Worm (Caenorhabditis elegans) whole organism, L4 larva: ENCODE measurements around the gene egl-3.

Experiments
- ZK337.2 ChIP-seq: fragments of 200-800 bp; sonication (Bioruptor generic); IDR thresholded peaks from 2 replicates; pipeline ENCODE4 v1.3.6; 2022; ENCODE audit warnings: missing genetic modification reagents, missing genetic modification characterization, missing compliant biosample characterization
- aha-1 ChIP-seq: fragments of 150-350 bp; peaks from one replicate; lab custom pipeline; 2014; ENCODE audit warnings: missing biosample characterization, missing genetic modification characterization
- aly-2 ChIP-seq: sonication (generic microtip); optimal IDR thresholded peaks from 2 replicates; lab custom pipeline; 2018; ENCODE audit warnings: missing biosample characterization, missing genetic modification characterization
- arid-1 ChIP-seq: fragments of 200-800 bp; sonication (Bioruptor generic); conservative IDR thresholded peaks from 2 replicates; pipeline ENCODE4 v1.3.6; 2022; ENCODE audit warnings: missing genetic modification reagents, missing genetic modification characterization, missing compliant biosample characterization
- ceh-20 ChIP-seq: fragments of 200-800 bp; sonication (Bioruptor generic); IDR thresholded peaks from 2 replicates; pipeline ENCODE4 v1.3.6; 2022; ENCODE audit warnings: missing genetic modification reagents, missing genetic modification characterization, missing compliant biosample characterization
- ceh-28 ChIP-seq: fragments of 150-350 bp; optimal IDR thresholded peaks from 2 replicates; lab custom pipeline; 2014; ENCODE audit warnings: missing biosample characterization, missing genetic modification reagents, missing genetic modification characterization
- ceh-62 ChIP-seq: sonication (generic microtip); optimal IDR thresholded peaks from 2 replicates; lab custom pipeline; 2017; ENCODE audit warnings: missing biosample characterization, missing genetic modification characterization
- ceh-82 ChIP-seq: sonication (generic microtip); optimal IDR thresholded peaks from 2 replicates; lab custom pipeline; 2017; ENCODE audit warnings: missing biosample characterization, missing genetic modification characterization
- cey-2 ChIP-seq: sonication (generic microtip); optimal IDR thresholded peaks from 3 replicates; lab custom pipeline; 2017; ENCODE audit warnings: missing genetic modification characterization, mild to moderate bottlenecking, missing compliant biosample characterization, antibody characterized with exemption, borderline replicate concordance; ENCODE audit not compliant: insufficient read depth
- daf-16 ChIP-seq, 3 experiments: sonication (generic microtip); optimal IDR thresholded peaks; 2 replicates each; lab custom pipeline; 2016 to 2017; ENCODE audit warnings: missing genetic modification characterization in 3 of 3, missing genetic modification reagents in 3 of 3, mild to moderate bottlenecking in 2 of 3, missing compliant biosample characterization in 2 of 3, missing biosample characterization in 1 of 3, moderate library complexity in 1 of 3
- daf-19 ChIP-seq: fragments of 200-800 bp; sonication (Bioruptor generic); conservative IDR thresholded peaks from 2 replicates; pipeline ENCODE4 v1.3.6; 2022; ENCODE audit warnings: missing genetic modification characterization, missing compliant biosample characterization
- dmd-8 ChIP-seq: fragments of 200-800 bp; sonication (Bioruptor generic); IDR thresholded peaks from 2 replicates; pipeline ENCODE4 v1.3.6; 2022; ENCODE audit warnings: missing genetic modification characterization, missing compliant biosample characterization
- dpl-1 ChIP-seq: fragments of 150-350 bp; optimal IDR thresholded peaks from 2 replicates; lab custom pipeline; 2014; ENCODE audit warnings: missing biosample characterization, missing genetic modification reagents, missing genetic modification characterization
- duxl-1 ChIP-seq: sonication (generic microtip); optimal IDR thresholded peaks from 2 replicates; lab custom pipeline; 2016; ENCODE audit warnings: mild to moderate bottlenecking, missing genetic modification characterization, moderate library complexity, missing compliant biosample characterization; ENCODE audit not compliant: poor library complexity
- dve-1 ChIP-seq: sonication (generic microtip); optimal IDR thresholded peaks from 2 replicates; lab custom pipeline; 2017; ENCODE audit warnings: antibody characterized with exemption, mild to moderate bottlenecking, missing genetic modification characterization, missing compliant biosample characterization; ENCODE audit not compliant: insufficient read depth
- fos-1 ChIP-seq: fragments of 150-350 bp; optimal IDR thresholded peaks from 2 replicates; lab custom pipeline; 2014; ENCODE audit warnings: missing biosample characterization, missing genetic modification characterization
- hlh-11 ChIP-seq: fragments of 200-800 bp; sonication (Bioruptor generic); optimal IDR thresholded peaks from 2 replicates; lab custom pipeline; 2018; ENCODE audit warnings: mild to moderate bottlenecking, missing genetic modification characterization, missing compliant biosample characterization
- lim-7 ChIP-seq: fragments of 200-800 bp; sonication (Bioruptor generic); IDR thresholded peaks from 2 replicates; pipeline ENCODE4 v1.3.6; 2022; ENCODE audit warnings: missing genetic modification characterization, missing compliant biosample characterization
- lin-29 ChIP-seq: fragments of 200-800 bp; sonication (Bioruptor generic); IDR thresholded peaks from 2 replicates; pipeline ENCODE4 v1.3.6; 2022; ENCODE audit warnings: missing genetic modification reagents, missing genetic modification characterization, missing compliant biosample characterization
- lin-38 ChIP-seq: fragments of 200-800 bp; sonication (Bioruptor generic); IDR thresholded peaks from 2 replicates; pipeline ENCODE4 v1.3.6; 2022; ENCODE audit warnings: missing genetic modification reagents, missing genetic modification characterization, missing compliant biosample characterization
- lin-39 ChIP-seq: fragments of 150-350 bp; optimal IDR thresholded peaks from 2 replicates; lab custom pipeline; 2014; ENCODE audit warnings: missing biosample characterization, missing genetic modification reagents, missing genetic modification characterization
- madf-9 ChIP-seq: fragments of 200-800 bp; sonication (Bioruptor generic); conservative IDR thresholded peaks from 2 replicates; pipeline ENCODE4 v1.3.6; 2022; ENCODE audit warnings: missing genetic modification reagents, missing genetic modification characterization, missing compliant biosample characterization
- mxl-2 ChIP-seq: fragments of 200-800 bp; sonication (Bioruptor generic); conservative IDR thresholded peaks from 2 replicates; pipeline ENCODE4 v1.3.6; 2022; ENCODE audit warnings: missing genetic modification reagents, missing genetic modification characterization, missing compliant biosample characterization
- nhr-10 ChIP-seq: fragments of 150-350 bp; optimal IDR thresholded peaks from 2 replicates; lab custom pipeline; 2014; ENCODE audit warnings: missing biosample characterization, missing genetic modification characterization
- nhr-25 ChIP-seq: sonication (generic microtip); optimal IDR thresholded peaks from 2 replicates; lab custom pipeline; 2017; ENCODE audit warnings: missing genetic modification characterization, mild to moderate bottlenecking, missing compliant biosample characterization, antibody characterized with exemption, moderate library complexity, borderline replicate concordance; ENCODE audit not compliant: insufficient read depth
- nhr-42 ChIP-seq: fragments of 200-800 bp; sonication (Bioruptor generic); IDR thresholded peaks from 2 replicates; pipeline ENCODE4 v1.3.6; 2022; ENCODE audit warnings: missing genetic modification characterization, missing compliant biosample characterization
- nhr-6 ChIP-seq: fragments of 150-350 bp; optimal IDR thresholded peaks from 2 replicates; lab custom pipeline; 2014; ENCODE audit warnings: missing biosample characterization, missing genetic modification characterization
- php-3 ChIP-seq: fragments of 200-800 bp; sonication (Bioruptor generic); IDR thresholded peaks from 2 replicates; pipeline ENCODE4 v1.3.6; 2022; ENCODE audit warnings: missing genetic modification reagents, missing genetic modification characterization, missing compliant biosample characterization
- set-16 ChIP-seq: fragments of 200-800 bp; sonication (Bioruptor generic); IDR thresholded peaks from 2 replicates; pipeline ENCODE4 v1.3.6; 2022; ENCODE audit warnings: missing genetic modification reagents, missing genetic modification characterization, missing compliant biosample characterization
- skn-1 ChIP-seq: fragments of 150-350 bp; optimal IDR thresholded peaks from 2 replicates; lab custom pipeline; 2014; ENCODE audit warnings: missing biosample characterization, missing genetic modification characterization
- snpc-1.2 ChIP-seq: fragments of 200-800 bp; sonication (Bioruptor generic); IDR thresholded peaks from 2 replicates; pipeline ENCODE4 v1.3.6; 2022; ENCODE audit warnings: missing genetic modification reagents, missing genetic modification characterization, missing compliant biosample characterization
- tag-97 ChIP-seq: fragments of 200-800 bp; sonication (Bioruptor generic); IDR thresholded peaks from 2 replicates; pipeline ENCODE4 v1.3.6; 2022; ENCODE audit warnings: missing genetic modification characterization, missing compliant biosample characterization
- unc-130 ChIP-seq: sonication (generic microtip); optimal IDR thresholded peaks from 2 replicates; lab custom pipeline; 2016; ENCODE audit warnings: missing genetic modification reagents, missing genetic modification characterization, missing compliant biosample characterization
- zfp-3 ChIP-seq: fragments of 200-800 bp; sonication (Bioruptor generic); conservative IDR thresholded peaks from 2 replicates; pipeline ENCODE4 v1.3.6; 2022; ENCODE audit warnings: missing genetic modification reagents, missing genetic modification characterization, missing compliant biosample characterization
- zip-11 ChIP-seq: fragments of 200-800 bp; sonication (Bioruptor generic); IDR thresholded peaks from 2 replicates; pipeline ENCODE4 v1.3.6; 2022; ENCODE audit warnings: missing genetic modification characterization, missing compliant biosample characterization
- ztf-11 ChIP-seq: fragments of 150-350 bp; optimal IDR thresholded peaks from 2 replicates; lab custom pipeline; 2014; ENCODE audit warnings: missing biosample characterization, missing genetic modification characterization

egl-3 gene

DNA sequence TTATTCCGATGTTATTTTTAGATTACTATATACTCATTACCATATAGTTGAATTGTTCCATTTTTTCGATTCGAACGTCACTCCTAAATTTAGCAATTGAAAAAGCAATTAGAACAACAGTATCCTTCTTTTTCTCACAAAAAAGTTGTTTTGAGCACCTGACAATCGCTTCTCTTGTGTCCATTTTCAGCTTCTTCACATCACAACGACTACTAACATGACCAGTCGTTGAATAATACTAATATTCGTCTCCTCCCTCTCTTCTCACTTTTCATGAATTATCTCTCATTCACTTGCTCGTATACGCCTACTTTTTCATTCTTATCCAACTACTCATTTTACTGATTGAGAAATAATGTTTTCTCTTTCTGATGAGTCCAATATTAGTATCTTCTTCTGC lies 43.2 kb upstream of the egl-3 start, which contains the start of gene ZK856.14:
ZK856.14 (plus strand) TSS at position 301 of the 400 bp plus-strand sequence.
- TF ChIP-seq php-3 (no peak), lin-39 (tag; lab: Kevin White, UChicago) (no peak), ceh-62 (tag; lab: Kevin White, UChicago) (no peak), madf-9 (GFP tag; lab: Robert Waterston, UW) (no peak), ceh-20 (GFP tag; lab: Robert Waterston, UW) (no peak), zfp-3 (no peak), nhr-42 (GFP tag; lab: Robert Waterston, UW) (no peak), unc-130 (GFP tag; lab: Kevin White, UChicago) (no peak), nhr-10 (no peak), lin-38 (GFP tag; lab: Robert Waterston, UW) (no peak), dve-1 (no peak), duxl-1 (tag; lab: Kevin White, UChicago) (no peak), lim-7 (GFP tag; lab: Robert Waterston, UW) (no peak), ZK337.2 (GFP tag; lab: Robert Waterston, UW) (no peak), fos-1 (no peak), arid-1 (GFP tag; lab: Robert Waterston, UW) (no peak), skn-1 (tag; lab: Kevin White, UChicago) (no peak)

DNA sequence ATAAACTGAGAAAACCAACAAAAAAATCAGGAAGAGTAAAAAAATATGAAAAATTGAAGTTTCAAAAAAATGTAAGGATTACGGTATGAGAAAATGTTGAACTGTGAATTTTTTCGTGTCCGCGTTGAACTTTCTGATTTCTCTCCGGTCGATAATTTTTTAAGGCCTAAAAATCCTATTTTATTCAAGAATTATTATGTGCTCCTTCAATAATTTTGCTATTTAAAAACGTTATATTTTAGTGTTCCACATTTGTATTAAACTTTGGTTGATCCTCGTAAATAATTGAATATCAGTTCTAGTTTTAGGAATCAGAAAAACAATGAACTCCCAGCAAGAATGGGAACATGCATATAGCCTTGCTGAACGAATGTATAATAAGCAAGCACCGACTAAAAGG lies 39.1 kb upstream of the egl-3 start, which contains the start of gene hpo-40:
hpo-40 (plus strand) TSS at position 301 of the 400 bp plus-strand sequence.
- TF ChIP-seq tag-97 (GFP tag; lab: Robert Waterston, UW) (no peak), mxl-2 (no peak), dmd-8 (GFP tag; lab: Robert Waterston, UW) (no peak)

DNA sequence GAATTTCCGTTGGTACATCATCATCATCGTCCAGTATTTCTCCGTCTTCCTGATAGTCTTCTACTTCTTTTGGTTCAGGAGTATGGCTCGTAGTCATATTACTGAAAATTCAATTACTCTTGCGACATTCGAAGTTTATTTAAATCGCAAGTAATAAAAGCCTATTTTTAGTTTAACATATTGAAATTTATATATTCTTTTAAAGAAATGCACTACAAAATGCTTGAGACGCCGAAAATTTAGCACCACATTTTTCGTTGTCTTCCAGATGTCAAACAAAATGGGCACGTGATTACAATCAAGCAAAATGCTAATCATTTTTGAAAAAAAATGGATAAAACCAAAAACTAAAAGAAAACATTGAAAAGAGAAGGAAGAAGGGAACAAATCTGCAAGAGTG lies 38.5 kb upstream of the egl-3 start, which contains the start of gene zhit-3:
zhit-3 (minus strand) TSS at position 101 of the 400 bp plus-strand sequence.
- TF ChIP-seq snpc-1.2 (GFP tag; lab: Robert Waterston, UW) (no peak), ceh-28 (tag; lab: Kevin White, UChicago) (no peak)

DNA sequence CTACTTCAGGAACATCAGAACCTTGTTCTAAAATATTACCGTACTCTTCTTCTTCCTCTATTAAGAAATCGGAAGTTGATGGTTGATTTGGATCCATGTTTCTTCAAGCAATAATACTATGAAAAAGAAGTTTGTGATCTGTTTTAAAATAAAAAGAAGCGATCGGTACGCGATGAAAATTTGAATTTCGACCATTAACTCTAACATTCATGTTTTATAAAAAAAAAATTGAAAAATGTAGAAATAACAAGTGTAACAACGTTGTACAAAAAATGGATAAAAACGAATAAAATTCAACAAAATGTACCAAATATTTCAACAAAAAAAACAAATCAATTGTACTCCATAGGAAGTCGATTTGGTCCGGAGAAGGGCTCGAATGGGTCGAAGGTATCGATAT lies 36.7 kb upstream of the egl-3 start, which contains the start of gene tftc-3:
tftc-3 (minus strand) TSS at position 101 of the 400 bp plus-strand sequence.
- TF ChIP-seq mxl-2 (no peak), aha-1 (tag; lab: Kevin White, UChicago) (no peak), duxl-1 (tag; lab: Kevin White, UChicago) (peak; percentile 35)

DNA sequence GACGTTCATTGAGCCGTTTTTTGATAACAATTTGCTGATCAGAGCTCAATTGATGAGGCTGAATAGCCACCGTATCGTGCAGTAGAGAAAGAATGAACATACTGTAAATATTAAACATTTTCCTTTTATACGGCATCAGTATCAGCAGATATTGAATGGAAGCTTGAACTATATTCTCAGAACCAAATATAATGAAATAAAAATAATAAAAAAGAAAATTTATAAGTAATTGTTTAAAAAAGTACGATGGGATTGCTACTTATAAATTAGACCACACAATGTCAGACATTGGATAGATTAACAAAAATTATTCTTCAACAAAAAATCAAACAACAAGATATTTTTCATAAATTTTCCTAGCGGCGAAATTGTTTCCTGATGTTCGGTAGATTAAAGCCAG lies 32.9 kb upstream of the egl-3 start, which contains the start of gene rpc-25:
rpc-25 (minus strand) TSS at position 101 of the 400 bp plus-strand sequence.
- TF ChIP-seq zip-11 (GFP tag; lab: Robert Waterston, UW) (no peak), hlh-11 (tag; lab: Kevin White, UChicago) (no peak), snpc-1.2 (GFP tag; lab: Robert Waterston, UW) (no peak), daf-19 (GFP tag; lab: Robert Waterston, UW) (no peak), ztf-11 (tag; lab: Kevin White, UChicago) (no peak), ceh-82 (no peak), ceh-28 (tag; lab: Kevin White, UChicago) (no peak), zfp-3 (no peak), mxl-2 (no peak), daf-16 (GFP tag; optimal IDR thresholded peaks at IDR 0.05; lab: Kevin White, UChicago) (no peak), daf-16 (tag; optimal IDR thresholded peaks at IDR 0.05; lab: Kevin White, UChicago) (no peak), skn-1 (tag; lab: Kevin White, UChicago) (no peak), cey-2 (tag; lab: Kevin White, UChicago) (no peak)
- TF ChIP-seq, all 104 proteins: peak for 0

DNA sequence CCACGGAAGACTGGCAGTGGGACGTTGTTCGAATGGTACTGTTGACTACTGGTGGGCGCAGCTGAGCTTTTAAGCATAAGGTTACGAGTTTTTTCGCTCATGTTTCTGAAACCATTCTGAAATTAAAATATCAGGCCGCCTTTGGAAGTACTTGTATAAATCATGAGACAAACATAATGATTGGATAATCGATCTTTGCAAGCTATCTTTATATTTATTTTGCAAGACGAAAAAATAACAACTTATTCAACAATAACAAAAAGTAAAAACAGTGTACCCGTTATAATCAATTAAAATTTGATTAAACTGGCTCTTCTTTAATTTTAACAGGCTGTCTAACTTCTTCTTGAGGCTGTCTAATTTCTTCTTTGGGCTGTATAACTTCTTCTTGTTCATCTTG lies 31.9 kb upstream of the egl-3 start, which contains the start of gene ZK856.16:
ZK856.16 (minus strand) TSS at position 101 of the 400 bp plus-strand sequence.
- TF ChIP-seq set-16 (no peak), nhr-6 (tag; lab: Kevin White, UChicago) (no peak), aly-2 (tag; lab: Kevin White, UChicago) (no peak), dmd-8 (GFP tag; lab: Robert Waterston, UW) (no peak), lin-29 (GFP tag; lab: Robert Waterston, UW) (no peak), dpl-1 (GFP tag; lab: Kevin White, UChicago) (no peak), nhr-25 (tag; lab: Kevin White, UChicago) (no peak)
